Fruit fly (Drosophila melanogaster) whole organism, embryonic: ENCODE measurements around the gene CG33654.

Experiments
- Aef1 ChIP-seq: fragments of 200-800 bp; sonication (Bioruptor generic); IDR thresholded peaks from 3 replicates; pipeline ENCODE4 v1.3.6; 2022; ENCODE audit warnings: missing biosample characterization, missing genetic modification characterization
- B-H2 ChIP-seq: fragments of 200-800 bp; sonication (Bioruptor generic); optimal IDR thresholded peaks from 2 replicates; lab custom pipeline; 2018; ENCODE audit warnings: missing biosample characterization, mild to moderate bottlenecking, missing genetic modification characterization
- Bteb2 ChIP-seq: fragments of 200-800 bp; sonication (Bioruptor generic); optimal IDR thresholded peaks from 2 replicates; lab custom pipeline; 2016; ENCODE audit warnings: missing biosample characterization, missing genetic modification characterization
- CG10959 ChIP-seq: fragments of 200-800 bp; sonication (Bioruptor generic); IDR thresholded peaks from 2 replicates; pipeline ENCODE4 v1.3.6; 2022; ENCODE audit warnings: missing biosample characterization, missing genetic modification characterization
- CG10979 ChIP-seq: fragments of 200-800 bp; sonication (Bioruptor generic); optimal IDR thresholded peaks from 2 replicates; lab custom pipeline; 2018; ENCODE audit warnings: missing biosample characterization, mild to moderate bottlenecking, missing genetic modification characterization, moderate library complexity
- CG11696 ChIP-seq: fragments of 200-800 bp; sonication (Bioruptor generic); IDR thresholded peaks from 2 replicates; pipeline ENCODE4 v1.3.6; 2022; ENCODE audit warnings: missing biosample characterization, missing genetic modification characterization
- CG13624 ChIP-seq: fragments of 200-800 bp; sonication (Bioruptor generic); optimal IDR thresholded peaks from 2 replicates; lab custom pipeline; 2016; ENCODE audit warnings: missing biosample characterization, missing genetic modification characterization
- CG14860 ChIP-seq: fragments of 200-800 bp; sonication (Bioruptor generic); IDR thresholded peaks from 3 replicates; pipeline ENCODE4 v1.3.6; 2022; ENCODE audit warnings: missing biosample characterization, missing genetic modification characterization; ENCODE audit not compliant: partially characterized antibody
- CG1529 ChIP-seq: fragments of 200-800 bp; sonication (Bioruptor generic); optimal IDR thresholded peaks from 3 replicates; lab custom pipeline; 2018; ENCODE audit warnings: missing biosample characterization, missing genetic modification characterization
- CG15514 ChIP-seq: fragments of 200-800 bp; sonication (Bioruptor generic); optimal IDR thresholded peaks from 3 replicates; lab custom pipeline; 2017; ENCODE audit warnings: missing biosample characterization, missing genetic modification characterization, mild to moderate bottlenecking, moderate library complexity, missing genetic modification reagents
- CG1647 ChIP-seq: fragments of 200-800 bp; sonication (Bioruptor generic); optimal IDR thresholded peaks from 3 replicates; lab custom pipeline; 2016; ENCODE audit warnings: missing biosample characterization, missing genetic modification characterization
- CG17385 ChIP-seq: fragments of 200-800 bp; sonication (Bioruptor generic); optimal IDR thresholded peaks from 3 replicates; lab custom pipeline; 2018; ENCODE audit warnings: missing biosample characterization, mild to moderate bottlenecking, missing genetic modification characterization
- CG17802 ChIP-seq: fragments of 200-800 bp; sonication (Bioruptor generic); optimal IDR thresholded peaks from 2 replicates; lab custom pipeline; 2018; ENCODE audit warnings: missing biosample characterization, mild to moderate bottlenecking, missing genetic modification characterization, moderate library complexity
- CG1792 ChIP-seq: fragments of 200-800 bp; sonication (Bioruptor generic); optimal IDR thresholded peaks from 2 replicates; lab custom pipeline; 2016; ENCODE audit warnings: missing biosample characterization, missing genetic modification characterization
- CG18619 ChIP-seq: fragments of 200-800 bp; sonication (Bioruptor generic); optimal IDR thresholded peaks from 3 replicates; lab custom pipeline; 2017; ENCODE audit warnings: missing biosample characterization, mild to moderate bottlenecking, missing genetic modification characterization
- CG3726 ChIP-seq: fragments of 200-800 bp; sonication (Bioruptor generic); IDR thresholded peaks from 3 replicates; pipeline ENCODE4, ENCODE4 v1.3.6; 2022; ENCODE audit warnings: missing biosample characterization, missing genetic modification characterization
- CG42726 ChIP-seq: fragments of 200-800 bp; sonication (Bioruptor generic); IDR thresholded peaks from 2 replicates; pipeline ENCODE4 v1.3.6; 2022; ENCODE audit warnings: missing biosample characterization, missing genetic modification characterization; ENCODE audit not compliant: partially characterized antibody
- CG43689 ChIP-seq: fragments of 200-800 bp; sonication (Bioruptor generic); IDR thresholded peaks from 2 replicates; pipeline ENCODE4 v1.3.6; 2022; ENCODE audit warnings: missing biosample characterization, missing genetic modification characterization
- CG4617 ChIP-seq: fragments of 200-800 bp; sonication (Bioruptor generic); optimal IDR thresholded peaks from 3 replicates; lab custom pipeline; 2016; ENCODE audit warnings: missing biosample characterization, missing genetic modification characterization, borderline replicate concordance
- CG6654 ChIP-seq: fragments of 200-800 bp; sonication (Bioruptor generic); optimal IDR thresholded peaks from 2 replicates; lab custom pipeline; 2017; ENCODE audit warnings: missing biosample characterization, mild to moderate bottlenecking, missing genetic modification characterization
- CG7556 ChIP-seq: fragments of 200-800 bp; sonication (Bioruptor generic); optimal IDR thresholded peaks from 2 replicates; lab custom pipeline; 2017; ENCODE audit warnings: missing biosample characterization, mild to moderate bottlenecking, missing genetic modification characterization
- E2f1 ChIP-seq: fragments of 200-800 bp; sonication (Bioruptor generic); IDR thresholded peaks from 2 replicates; pipeline ENCODE4 v1.3.6; 2022; ENCODE audit warnings: missing biosample characterization, missing genetic modification characterization
- Jarid2 ChIP-seq: fragments of 200-800 bp; sonication (Bioruptor generic); optimal IDR thresholded peaks from 3 replicates; lab custom pipeline; 2017; ENCODE audit warnings: mild to moderate bottlenecking, missing biosample characterization, missing genetic modification reagents, missing genetic modification characterization
- Kr ChIP-seq: fragments of 200-800 bp; sonication (Bioruptor generic); optimal IDR thresholded peaks from 2 replicates; lab custom pipeline; 2017; ENCODE audit warnings: missing biosample characterization, mild to moderate bottlenecking, missing genetic modification characterization
- MTF-1 ChIP-seq: fragments of 200-800 bp; sonication (Bioruptor generic); optimal IDR thresholded peaks from 2 replicates; lab custom pipeline; 2018; ENCODE audit warnings: missing biosample characterization, mild to moderate bottlenecking, missing genetic modification characterization, borderline replicate concordance
- Mes4 ChIP-seq: fragments of 200-800 bp; sonication (Bioruptor generic); optimal IDR thresholded peaks from 2 replicates; lab custom pipeline; 2016; ENCODE audit warnings: missing biosample characterization, missing genetic modification characterization
- Nf-YC ChIP-seq: fragments of 200-800 bp; optimal IDR thresholded peaks from 3 replicates; lab custom pipeline; 2019; ENCODE audit warnings: missing biosample characterization, mild to moderate bottlenecking, missing genetic modification characterization, moderate library complexity
- Oaz ChIP-seq: fragments of 200-800 bp; sonication (Bioruptor generic); IDR thresholded peaks from 2 replicates; pipeline ENCODE4 v1.3.6; 2022; ENCODE audit warnings: missing biosample characterization, missing genetic modification characterization
- Ptx1 ChIP-seq: fragments of 200-800 bp; sonication (Bioruptor generic); IDR thresholded peaks from 2 replicates; pipeline ENCODE4 v1.3.6; 2022; ENCODE audit warnings: missing biosample characterization, missing genetic modification characterization
- Ravus ChIP-seq: fragments of 200-800 bp; sonication (Bioruptor generic); IDR thresholded peaks from 2 replicates; pipeline ENCODE4 v1.3.6; 2022; ENCODE audit warnings: missing biosample characterization, missing genetic modification characterization
- Sry-δ ChIP-seq: fragments of 200-800 bp; sonication (Bioruptor generic); optimal IDR thresholded peaks from 2 replicates; lab custom pipeline; 2016; ENCODE audit warnings: missing biosample characterization, missing genetic modification characterization
- Trl ChIP-seq, 3 experiments: fragments of >200 bp in 2 of 3; fragments of 200-800 bp in 1 of 3; sonication (Bioruptor generic) in 1 of 3; optimal IDR thresholded peaks; 2 replicates in 1 of 3; 3 replicates in 2 of 3; lab custom pipeline; 2016 to 2017; ENCODE audit warnings: missing biosample characterization in 1 of 3, missing genetic modification characterization in 1 of 3
- abd-A ChIP-seq: fragments of 200-800 bp; sonication (Bioruptor generic); optimal IDR thresholded peaks from 3 replicates; lab custom pipeline; 2019; ENCODE audit warnings: missing biosample characterization, mild to moderate bottlenecking, missing genetic modification characterization, moderate library complexity
- bbx ChIP-seq: fragments of 200-800 bp; sonication (Bioruptor generic); IDR thresholded peaks from 2 replicates; pipeline ENCODE4 v1.3.6; 2022; ENCODE audit warnings: missing biosample characterization, missing genetic modification characterization; ENCODE audit not compliant: partially characterized antibody
- chif ChIP-seq, 2 experiments: fragments of 200-800 bp; sonication (Bioruptor generic); optimal IDR thresholded peaks; 3 replicates each; lab custom pipeline; 2016; ENCODE audit warnings: missing biosample characterization in 2 of 2, missing genetic modification characterization in 2 of 2
- disco-r ChIP-seq: fragments of 200-800 bp; sonication (Bioruptor generic); optimal IDR thresholded peaks from 2 replicates; lab custom pipeline; 2016; ENCODE audit warnings: missing biosample characterization, missing genetic modification characterization
- gfzf ChIP-seq: fragments of 200-800 bp; sonication (Bioruptor generic); optimal IDR thresholded peaks from 2 replicates; lab custom pipeline; 2016; ENCODE audit warnings: missing biosample characterization, mild to moderate bottlenecking, missing genetic modification characterization, moderate library complexity
- grau ChIP-seq: fragments of 200-800 bp; optimal IDR thresholded peaks from 3 replicates; lab custom pipeline; 2019; ENCODE audit warnings: missing biosample characterization, mild to moderate bottlenecking, missing genetic modification characterization, moderate library complexity
- hth ChIP-seq: fragments of >200 bp; optimal IDR thresholded peaks from 2 replicates; lab custom pipeline; 2017; ENCODE audit warnings: inconsistent platforms
- pan ChIP-seq, 4 experiments: fragments of >200 bp in 3 of 4; fragments of 200-800 bp in 1 of 4; sonication (Bioruptor generic) in 1 of 4; optimal IDR thresholded peaks in 3 of 4; IDR thresholded peaks in 1 of 4; 2 replicates each; pipeline versions ENCODE4 v1.3.6 to Lab custom; 2017 to 2022; ENCODE audit warnings: missing biosample characterization in 2 of 4, missing genetic modification characterization in 2 of 4, mixed read lengths in 1 of 4
- peb ChIP-seq: fragments of 200-800 bp; sonication (Bioruptor generic); IDR thresholded peaks from 2 replicates; pipeline ENCODE4 v1.3.6; 2022; ENCODE audit warnings: missing biosample characterization, missing genetic modification characterization
- pfk ChIP-seq: fragments of 200-800 bp; sonication (Bioruptor generic); optimal IDR thresholded peaks from 2 replicates; lab custom pipeline; 2018; ENCODE audit warnings: missing biosample characterization, mild to moderate bottlenecking, missing genetic modification characterization, moderate library complexity
- pzg ChIP-seq: fragments of 200-800 bp; sonication (Bioruptor generic); optimal IDR thresholded peaks from 3 replicates; lab custom pipeline; 2018; ENCODE audit warnings: missing biosample characterization, mild to moderate bottlenecking, missing genetic modification characterization, moderate library complexity
- sc ChIP-seq, 3 experiments: fragments of >200 bp in 2 of 3; fragments of 200-800 bp in 1 of 3; sonication (Bioruptor generic) in 1 of 3; optimal IDR thresholded peaks; 2 replicates in 2 of 3; 3 replicates in 1 of 3; lab custom pipeline; 2017; ENCODE audit warnings: mild to moderate bottlenecking in 1 of 3, missing biosample characterization in 1 of 3, missing genetic modification characterization in 1 of 3, missing genetic modification reagents in 1 of 3
- schlank ChIP-seq: fragments of 200-800 bp; sonication (Bioruptor generic); optimal IDR thresholded peaks from 2 replicates; lab custom pipeline; 2018; ENCODE audit warnings: missing biosample characterization, mild to moderate bottlenecking, missing genetic modification characterization
- sim ChIP-seq: fragments of 200-800 bp; sonication (Bioruptor generic); IDR thresholded peaks from 2 replicates; pipeline ENCODE4 v1.3.6; 2022; ENCODE audit warnings: missing biosample characterization, missing genetic modification characterization
- so ChIP-seq: fragments of 200-800 bp; sonication (Bioruptor generic); IDR thresholded peaks from 3 replicates; pipeline ENCODE4 v1.3.6; 2022; ENCODE audit warnings: missing biosample characterization, missing genetic modification characterization
- usp ChIP-seq: fragments of >200 bp; optimal IDR thresholded peaks from 2 replicates; lab custom pipeline; 2017; ENCODE audit warnings: missing biosample characterization, missing genetic modification characterization
- vvl ChIP-seq: fragments of 200-800 bp; sonication (Bioruptor generic); IDR thresholded peaks from 2 replicates; pipeline ENCODE4 v1.3.6; 2022; ENCODE audit warnings: missing biosample characterization, missing genetic modification characterization

CG33654 gene

DNA sequence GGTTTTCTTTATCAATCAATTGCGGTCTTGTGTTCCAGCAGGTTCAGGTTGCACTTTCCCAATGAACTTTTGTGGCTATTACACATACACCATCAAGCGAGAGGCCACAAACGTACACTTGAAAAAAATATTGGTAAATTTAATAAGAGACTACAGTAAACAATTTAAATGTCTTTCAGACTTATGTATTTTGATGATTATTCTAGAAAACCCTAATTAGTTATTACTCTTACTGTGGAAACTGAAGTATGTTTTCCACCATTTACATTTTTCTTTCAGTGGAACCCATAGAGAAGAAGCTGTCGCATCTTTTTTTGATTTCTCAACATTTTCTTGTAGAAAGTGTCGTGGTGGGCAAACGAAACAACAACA is 48.9 kb downstream of the CG33654 start (continued):
- TF ChIP-seq Nf-YC (tag; lab: Kevin White, UChicago) = peak; percentile 59
- peak; percentile 89 for TF ChIP-seq CG13624 (GFP tag; lab: Kevin White, UChicago)
- peak; percentile 83 for TF ChIP-seq Aef1 (GFP tag; lab: Robert Waterston, UW)
- TF ChIP-seq CG43689 (GFP tag; lab: Robert Waterston, UW) = no peak; the same call in none of the 2 replicates
- no peak for TF ChIP-seq abd-A
- peak; percentile 95 for TF ChIP-seq CG1529 (GFP tag; lab: Kevin White, UChicago)
- peak; percentile 82 for TF ChIP-seq peb
- TF ChIP-seq CG17385 (GFP tag; lab: Kevin White, UChicago) = peak; percentile 89
- no peak for TF ChIP-seq CG14860 (GFP tag; lab: Robert Waterston, UW)
- TF ChIP-seq CG4617 (GFP tag; lab: Kevin White, UChicago) = peak; percentile 55
- TF ChIP-seq CG7556 = peak; percentile 92
- peak; percentile 56 for TF ChIP-seq Ravus (GFP tag; lab: Robert Waterston, UW)
- TF ChIP-seq Sry-δ (GFP tag; lab: Kevin White, UChicago) = peak; percentile 64
- TF ChIP-seq vvl = peak; percentile 97
- peak; percentile 91 for TF ChIP-seq Mes4 (GFP tag; lab: Kevin White, UChicago)
- no peak for TF ChIP-seq sc (optimal IDR thresholded peaks at IDR 0.05; lab: Kevin White, UChicago)
- TF ChIP-seq sc (GFP tag; optimal IDR thresholded peaks at IDR 0.05; lab: Kevin White, UChicago) = peak; percentile 92
- TF ChIP-seq pan (optimal IDR thresholded peaks at IDR 0.05; lab: Kevin White, UChicago) = no peak
- peak in 1 of 2 experiments; percentile 93 for TF ChIP-seq pan (GFP tag; optimal IDR thresholded peaks at IDR 0.05 in 1 of 2, IDR thresholded peaks at IDR 0.05 in 1 of 2)
- peak; percentile 40 for TF ChIP-seq CG10959
- peak; percentile 91 for TF ChIP-seq grau (tag; lab: Kevin White, UChicago)
- TF ChIP-seq sim (GFP tag; lab: Robert Waterston, UW) = peak; percentile 91
- TF ChIP-seq usp (GFP tag; lab: Kevin White, UChicago) = no peak
- TF ChIP-seq bbx (GFP tag; lab: Robert Waterston, UW) = no peak
- peak; percentile 89 for TF ChIP-seq Bteb2
- peak; percentile 91 for TF ChIP-seq E2f1 (GFP tag; lab: Robert Waterston, UW)
- peak; percentile 32 for TF ChIP-seq B-H2 (GFP tag; lab: Kevin White, UChicago)
- TF ChIP-seq Oaz (GFP tag; lab: Robert Waterston, UW) = peak; percentile 73
- peak; percentile 92 for TF ChIP-seq CG1792 (GFP tag; lab: Kevin White, UChicago)
- TF ChIP-seq CG42726 (GFP tag; lab: Robert Waterston, UW) = no peak
- peak; percentile 90 for TF ChIP-seq CG1647 (GFP tag; lab: Kevin White, UChicago)
- TF ChIP-seq CG6654 (GFP tag; lab: Kevin White, UChicago) = peak; percentile 77
- peak; percentile 50 for TF ChIP-seq CG15514
- peak; percentile 85; the same call in 1 of the 3 replicates for TF ChIP-seq CG3726 (GFP tag; lab: Robert Waterston, UW)
- no peak for TF ChIP-seq hth (lab: Kevin White, UChicago)
- peak; percentile 67 for TF ChIP-seq schlank (tag; lab: Kevin White, UChicago)
- TF ChIP-seq chif (GFP tag; optimal IDR thresholded peaks at IDR 0.05; lab: Kevin White, UChicago) = peak; percentile 91 to 95
- TF ChIP-seq CG11696 = peak; percentile 82
- peak; percentile 3 for TF ChIP-seq gfzf (GFP tag; lab: Kevin White, UChicago)
- TF ChIP-seq pfk (GFP tag; lab: Kevin White, UChicago) = no peak
- peak; percentile 87 for TF ChIP-seq MTF-1 (GFP tag; lab: Kevin White, UChicago)
- no peak for TF ChIP-seq pzg (GFP tag; lab: Kevin White, UChicago)
- TF ChIP-seq CG10979 (tag; lab: Kevin White, UChicago) = peak; percentile 96
- TF ChIP-seq Kr (GFP tag; lab: Kevin White, UChicago) = no peak
- no peak for TF ChIP-seq Trl (optimal IDR thresholded peaks at IDR 0.05; lab: Kevin White, UChicago)
- TF ChIP-seq Trl (GFP tag; optimal IDR thresholded peaks at IDR 0.05; lab: Kevin White, UChicago) = peak; percentile 88
- TF ChIP-seq CG18619 (GFP tag; lab: Kevin White, UChicago) = peak; percentile 89
- TF ChIP-seq disco-r (GFP tag; lab: Kevin White, UChicago) = peak; percentile 88
- TF ChIP-seq CG17802 (tag; lab: Kevin White, UChicago) = peak; percentile 79
- peak; percentile 92 for TF ChIP-seq Ptx1 (GFP tag; lab: Robert Waterston, UW)
- peak; percentile 90 for TF ChIP-seq so (GFP tag; lab: Robert Waterston, UW)
- no peak for TF ChIP-seq Jarid2 (GFP tag; lab: Kevin White, UChicago)
